Fruit fly (Drosophila melanogaster): ENCODE data around the gene CG14262.
A peak's percentile ranks its signal among the peaks of the same experiment; 100 is the strongest.

The CG14262 gene

dm6 chr3R:27218288-27218687 lies 46.9 kb downstream of the CG14262 start:
- no peak for TF ChIP-seq CG10669 (GFP tag; optimal IDR thresholded peaks at IDR 0.05)
- TF ChIP-seq Gug (GFP tag; IDR thresholded peaks at IDR 0.05): no peak
- no peak for TF ChIP-seq cyc (GFP tag; optimal IDR thresholded peaks at IDR 0.05)
- no peak for TF ChIP-seq Ets21C (GFP tag; optimal IDR thresholded peaks at IDR 0.05)
- TF ChIP-seq Hr4 (GFP tag; optimal IDR thresholded peaks at IDR 0.05): no peak
- no peak for TF ChIP-seq Sox102F (GFP tag; optimal IDR thresholded peaks at IDR 0.05)
- TF ChIP-seq esn (GFP tag; optimal IDR thresholded peaks at IDR 0.05): no peak
- TF ChIP-seq Sox14 (GFP tag; optimal IDR thresholded peaks at IDR 0.05): no peak
- no peak for TF ChIP-seq achi (GFP tag; optimal IDR thresholded peaks at IDR 0.05)
- TF ChIP-seq fd59A (GFP tag; optimal IDR thresholded peaks at IDR 0.05): no peak
- peak; percentile 45 for TF ChIP-seq svp (GFP tag)
- TF ChIP-seq lz (GFP tag; optimal IDR thresholded peaks at IDR 0.05): peak; percentile 8
- no peak for TF ChIP-seq CG16779 (tag; optimal IDR thresholded peaks at IDR 0.05)
- TF ChIP-seq CG10631 (GFP tag; optimal IDR thresholded peaks at IDR 0.05): peak; percentile 8
- TF ChIP-seq Eip78C (GFP tag): peak; percentile 55
- no peak for TF ChIP-seq CG6854 (GFP tag; optimal IDR thresholded peaks at IDR 0.05)
- TF ChIP-seq OdsH (GFP tag; optimal IDR thresholded peaks at IDR 0.05): no peak
- TF ChIP-seq CG8119 (GFP tag; IDR thresholded peaks at IDR 0.05): no peak
- no peak for TF ChIP-seq CG15336 (GFP tag; IDR thresholded peaks at IDR 0.05)

- TF ChIP-seq Eip75B (GFP tag; optimal IDR thresholded peaks at IDR 0.05) (peak; percentile 70), svp (GFP tag) (peak; percentile 87), Hr39 (GFP tag; optimal IDR thresholded peaks at IDR 0.05) (peak; percentile 45), CG6163 (GFP tag; IDR thresholded peaks at IDR 0.05) (peak; percentile 36; the same call in 2 of the 3 replicates), CG31627 (GFP tag; optimal IDR thresholded peaks at IDR 0.05) (peak; percentile 47), CG9139 (GFP tag; optimal IDR thresholded peaks at IDR 0.05) (peak; percentile 49), CG10669 (GFP tag; optimal IDR thresholded peaks at IDR 0.05) (peak; percentile 55), Ets21C (GFP tag; optimal IDR thresholded peaks at IDR 0.05) (peak; percentile 32), CG8319 (GFP tag; optimal IDR thresholded peaks at IDR 0.05) (no peak), net (GFP tag; optimal IDR thresholded peaks at IDR 0.05) (peak; percentile 60), fd59A (GFP tag; optimal IDR thresholded peaks at IDR 0.05) (peak; percentile 41), Sox15 (GFP tag; optimal IDR thresholded peaks at IDR 0.05) (peak; percentile 21), dac (GFP tag; optimal IDR thresholded peaks at IDR 0.05) (no peak), CG8632 (GFP tag; optimal IDR thresholded peaks at IDR 0.05) (peak; percentile 65), CG11902 (GFP tag; optimal IDR thresholded peaks at IDR 0.05) (peak; percentile 56), Sox14 (GFP tag; optimal IDR thresholded peaks at IDR 0.05) (peak; percentile 63), acj6 (GFP tag; optimal IDR thresholded peaks at IDR 0.05) (peak; percentile 74), Sox102F (GFP tag; optimal IDR thresholded peaks at IDR 0.05) (peak; percentile 54), CG15336 (GFP tag; IDR thresholded peaks at IDR 0.05) (peak; percentile 76), Hr38 (GFP tag; optimal IDR thresholded peaks at IDR 0.05) (no peak), Eip93F (GFP tag; optimal IDR thresholded peaks at IDR 0.05) (peak; percentile 64), CG32006 (GFP tag; optimal IDR thresholded peaks at IDR 0.05) (peak; percentile 77), Eip78C (GFP tag) (peak; percentile 94), topi (GFP tag; optimal IDR thresholded peaks at IDR 0.05) (peak; percentile 71), CG4318 (GFP tag; optimal IDR thresholded peaks at IDR 0.05) (peak; percentile 12), CG34406 (GFP tag; optimal IDR thresholded peaks at IDR 0.05) (peak; percentile 74), fkh (GFP tag; optimal IDR thresholded peaks at IDR 0.05) (no peak), CG11762 (GFP tag; optimal IDR thresholded peaks at IDR 0.05; ENCODE audit: insufficient read depth) (peak; percentile 63), Gug (GFP tag; IDR thresholded peaks at IDR 0.05) (peak; percentile 37; the same call in 1 of the 2 replicates), CG1621 (tag; optimal IDR thresholded peaks at IDR 0.05) (no peak), vri (GFP tag; optimal IDR thresholded peaks at IDR 0.05) (peak; percentile 26), CG8119 (GFP tag; IDR thresholded peaks at IDR 0.05) (peak; percentile 73), CG7368 (GFP tag; optimal IDR thresholded peaks at IDR 0.05) (peak; percentile 47), Smox (GFP tag; optimal IDR thresholded peaks at IDR 0.05) (peak; percentile 73), CG6808 (GFP tag; optimal IDR thresholded peaks at IDR 0.05) (peak; percentile 70), CG10631 (GFP tag; optimal IDR thresholded peaks at IDR 0.05) (peak; percentile 76), CG6854 (GFP tag; optimal IDR thresholded peaks at IDR 0.05) (peak; percentile 40), eg (GFP tag; IDR thresholded peaks at IDR 0.05) (0 out of 3 replicates have a peak, but pooled peaks have one; percentile 22), cyc (GFP tag; optimal IDR thresholded peaks at IDR 0.05) (peak; percentile 48), CG3032 (tag; optimal IDR thresholded peaks at IDR 0.05) (peak; percentile 69), Ets96B (tag; optimal IDR thresholded peaks at IDR 0.05) (peak; percentile 79), CG11294 (GFP tag; IDR thresholded peaks at IDR 0.05) (peak; percentile 27; the same call in 1 of the 2 replicates), OdsH (GFP tag; optimal IDR thresholded peaks at IDR 0.05) (peak; percentile 72), esn (GFP tag; optimal IDR thresholded peaks at IDR 0.05) (peak; percentile 81)
Measured at dm6 chr3R:27217465-27218059, 47.7 kb downstream of the CG14262 start.

Measured in whole organism, prepupa.